Worm (Caenorhabditis elegans) whole organism, L4 larva: ENCODE results near the gene dnj-11.

Source experiments
- F10B5.3 ChIP-seq: sonication (generic microtip); optimal IDR thresholded peaks from 2 replicates; lab custom pipeline; 2016; ENCODE audit warnings: mild to moderate bottlenecking, missing genetic modification characterization, missing compliant biosample characterization
- F26F4.8 ChIP-seq: fragments of 200-800 bp; sonication (Bioruptor generic); conservative IDR thresholded peaks from 2 replicates; pipeline ENCODE4 v1.3.6; 2022; ENCODE audit warnings: missing genetic modification characterization, missing compliant biosample characterization
- T26A8.4 ChIP-seq: fragments of 200-800 bp; sonication (Bioruptor generic); IDR thresholded peaks from 2 replicates; pipeline ENCODE4 v1.3.6; 2022; ENCODE audit warnings: missing genetic modification characterization, missing compliant biosample characterization
- Y48G9A.11 ChIP-seq: fragments of 200-800 bp; sonication (Bioruptor generic); IDR thresholded peaks from 2 replicates; pipeline ENCODE4 v1.3.6; 2022; ENCODE audit warnings: missing genetic modification reagents, missing genetic modification characterization, missing compliant biosample characterization
- aha-1 ChIP-seq: fragments of 150-350 bp; peaks from one replicate; lab custom pipeline; 2014; ENCODE audit warnings: missing biosample characterization, missing genetic modification characterization
- attf-4 ChIP-seq: sonication (generic microtip); optimal IDR thresholded peaks from 3 replicates; lab custom pipeline; 2017; ENCODE audit warnings: missing biosample characterization, missing genetic modification characterization
- ceh-20 ChIP-seq: fragments of 200-800 bp; sonication (Bioruptor generic); IDR thresholded peaks from 2 replicates; pipeline ENCODE4 v1.3.6; 2022; ENCODE audit warnings: missing genetic modification reagents, missing genetic modification characterization, missing compliant biosample characterization
- ceh-62 ChIP-seq: sonication (generic microtip); optimal IDR thresholded peaks from 2 replicates; lab custom pipeline; 2017; ENCODE audit warnings: missing biosample characterization, missing genetic modification characterization
- cey-2 ChIP-seq: sonication (generic microtip); optimal IDR thresholded peaks from 3 replicates; lab custom pipeline; 2017; ENCODE audit warnings: missing genetic modification characterization, mild to moderate bottlenecking, missing compliant biosample characterization, antibody characterized with exemption, borderline replicate concordance; ENCODE audit not compliant: insufficient read depth
- ctbp-1 ChIP-seq: fragments of 200-800 bp; sonication (Bioruptor generic); IDR thresholded peaks from 2 replicates; pipeline ENCODE4 v1.3.6; 2022; ENCODE audit warnings: missing genetic modification reagents, missing genetic modification characterization, missing compliant biosample characterization
- daf-12 ChIP-seq: fragments of 150-350 bp; optimal IDR thresholded peaks from 2 replicates; lab custom pipeline; 2014; ENCODE audit warnings: missing biosample characterization, missing genetic modification reagents, missing genetic modification characterization
- daf-16 ChIP-seq, 3 experiments: sonication (generic microtip); optimal IDR thresholded peaks; 2 replicates each; lab custom pipeline; 2016 to 2017; ENCODE audit warnings: missing genetic modification characterization in 3 of 3, missing genetic modification reagents in 3 of 3, mild to moderate bottlenecking in 2 of 3, missing compliant biosample characterization in 2 of 3, missing biosample characterization in 1 of 3, moderate library complexity in 1 of 3
- daf-19 ChIP-seq: fragments of 200-800 bp; sonication (Bioruptor generic); conservative IDR thresholded peaks from 2 replicates; pipeline ENCODE4 v1.3.6; 2022; ENCODE audit warnings: missing genetic modification characterization, missing compliant biosample characterization
- dmd-6 ChIP-seq: fragments of 200-800 bp; sonication (Bioruptor generic); IDR thresholded peaks from 2 replicates; pipeline ENCODE4 v1.3.6; 2022; ENCODE audit warnings: missing genetic modification reagents, missing genetic modification characterization, missing compliant biosample characterization
- dmd-8 ChIP-seq: fragments of 200-800 bp; sonication (Bioruptor generic); IDR thresholded peaks from 2 replicates; pipeline ENCODE4 v1.3.6; 2022; ENCODE audit warnings: missing genetic modification characterization, missing compliant biosample characterization
- dmd-9 ChIP-seq: fragments of 200-800 bp; sonication (Bioruptor generic); IDR thresholded peaks from 2 replicates; pipeline ENCODE4 v1.3.6; 2022; ENCODE audit warnings: missing genetic modification reagents, missing genetic modification characterization, missing compliant biosample characterization
- dve-1 ChIP-seq: sonication (generic microtip); optimal IDR thresholded peaks from 2 replicates; lab custom pipeline; 2017; ENCODE audit warnings: antibody characterized with exemption, mild to moderate bottlenecking, missing genetic modification characterization, missing compliant biosample characterization; ENCODE audit not compliant: insufficient read depth
- fos-1 ChIP-seq: fragments of 150-350 bp; optimal IDR thresholded peaks from 2 replicates; lab custom pipeline; 2014; ENCODE audit warnings: missing biosample characterization, missing genetic modification characterization
- gei-8 ChIP-seq: fragments of 200-800 bp; sonication (Bioruptor generic); optimal IDR thresholded peaks from 2 replicates; lab custom pipeline; 2018; ENCODE audit warnings: mild to moderate bottlenecking, missing genetic modification characterization, missing compliant biosample characterization
- hlh-11 ChIP-seq: fragments of 200-800 bp; sonication (Bioruptor generic); optimal IDR thresholded peaks from 2 replicates; lab custom pipeline; 2018; ENCODE audit warnings: mild to moderate bottlenecking, missing genetic modification characterization, missing compliant biosample characterization
- hlh-30 ChIP-seq: sonication (generic microtip); optimal IDR thresholded peaks from 2 replicates; lab custom pipeline; 2017; ENCODE audit warnings: antibody characterized with exemption, mild to moderate bottlenecking, missing genetic modification characterization, missing compliant biosample characterization; ENCODE audit not compliant: insufficient read depth
- hmg-1.1 ChIP-seq: fragments of 200-800 bp; sonication (Bioruptor generic); IDR thresholded peaks from 2 replicates; pipeline ENCODE4 v1.3.6; 2022; ENCODE audit warnings: missing genetic modification reagents, missing genetic modification characterization, missing compliant biosample characterization
- lin-13 ChIP-seq: fragments of 150-350 bp; optimal IDR thresholded peaks from 2 replicates; lab custom pipeline; 2014; ENCODE audit warnings: missing biosample characterization, missing genetic modification reagents, missing genetic modification characterization
- lin-15B ChIP-seq: fragments of 150-350 bp; sonication (generic microtip); optimal IDR thresholded peaks from 3 replicates; lab custom pipeline; 2014; ENCODE audit warnings: missing biosample characterization, missing genetic modification characterization
- lsy-2 ChIP-seq, 2 experiments: fragments of 150-350 bp in 1 of 2; sonication (generic microtip) in 1 of 2; optimal IDR thresholded peaks; 2 replicates each; lab custom pipeline; 2014 to 2017; ENCODE audit warnings: missing biosample characterization in 2 of 2, missing genetic modification characterization in 2 of 2
- mdl-1 ChIP-seq, 2 experiments: fragments of 150-350 bp in 1 of 2; sonication (generic microtip) in 1 of 2; optimal IDR thresholded peaks; 2 replicates each; lab custom pipeline; 2014 to 2017; ENCODE audit warnings: missing biosample characterization in 2 of 2, missing genetic modification characterization in 2 of 2
- mep-1 ChIP-seq: fragments of 150-350 bp; sonication (generic microtip); optimal IDR thresholded peaks from 3 replicates; lab custom pipeline; 2014; ENCODE audit warnings: missing biosample characterization, missing genetic modification characterization
- mxl-3 ChIP-seq: fragments of 200-800 bp; sonication (Bioruptor generic); optimal IDR thresholded peaks from 2 replicates; lab custom pipeline; 2018; ENCODE audit warnings: mild to moderate bottlenecking, missing genetic modification characterization, missing compliant biosample characterization
- nhr-28 ChIP-seq: fragments of 150-350 bp; optimal IDR thresholded peaks from 2 replicates; lab custom pipeline; 2014; ENCODE audit warnings: missing biosample characterization, missing genetic modification characterization
- nhr-42 ChIP-seq: fragments of 200-800 bp; sonication (Bioruptor generic); IDR thresholded peaks from 2 replicates; pipeline ENCODE4 v1.3.6; 2022; ENCODE audit warnings: missing genetic modification characterization, missing compliant biosample characterization
- nhr-6 ChIP-seq: fragments of 150-350 bp; optimal IDR thresholded peaks from 2 replicates; lab custom pipeline; 2014; ENCODE audit warnings: missing biosample characterization, missing genetic modification characterization
- pha-4 ChIP-seq, 2 experiments: fragments of 150-350 bp in 1 of 2; fragments of 200-800 bp in 1 of 2; sonication (Bioruptor generic) in 1 of 2; IDR thresholded peaks in 1 of 2; optimal IDR thresholded peaks in 1 of 2; 2 replicates each; pipeline versions ENCODE4 v1.3.6 to Lab custom; 2014 to 2022; ENCODE audit warnings: missing genetic modification characterization in 2 of 2, missing genetic modification reagents in 2 of 2, missing biosample characterization in 1 of 2, missing compliant biosample characterization in 1 of 2
- php-3 ChIP-seq: fragments of 200-800 bp; sonication (Bioruptor generic); IDR thresholded peaks from 2 replicates; pipeline ENCODE4 v1.3.6; 2022; ENCODE audit warnings: missing genetic modification reagents, missing genetic modification characterization, missing compliant biosample characterization
- pqm-1 ChIP-seq: sonication (generic microtip); optimal IDR thresholded peaks from 2 replicates; lab custom pipeline; 2017; ENCODE audit warnings: missing biosample characterization, missing genetic modification characterization
- set-16 ChIP-seq: fragments of 200-800 bp; sonication (Bioruptor generic); IDR thresholded peaks from 2 replicates; pipeline ENCODE4 v1.3.6; 2022; ENCODE audit warnings: missing genetic modification reagents, missing genetic modification characterization, missing compliant biosample characterization
- snpc-1.2 ChIP-seq: fragments of 200-800 bp; sonication (Bioruptor generic); IDR thresholded peaks from 2 replicates; pipeline ENCODE4 v1.3.6; 2022; ENCODE audit warnings: missing genetic modification reagents, missing genetic modification characterization, missing compliant biosample characterization
- tra-1 ChIP-seq: fragments of 200-800 bp; sonication (Bioruptor generic); IDR thresholded peaks from 2 replicates; pipeline ENCODE4 v1.3.6; 2022; ENCODE audit warnings: missing genetic modification reagents, missing genetic modification characterization, missing compliant biosample characterization
- unc-62 ChIP-seq, 3 experiments: fragments of 150-350 bp in 1 of 3; sonication (generic microtip); optimal IDR thresholded peaks in 2 of 3; peaks in 1 of 3; 1 replicate in 1 of 3; 2 replicates in 2 of 3; lab custom pipeline; 2014 to 2017; ENCODE audit warnings: missing biosample characterization in 3 of 3, missing genetic modification characterization in 3 of 3, missing genetic modification reagents in 3 of 3, missing genotype in 1 of 3

dnj-11 gene

DNA sequence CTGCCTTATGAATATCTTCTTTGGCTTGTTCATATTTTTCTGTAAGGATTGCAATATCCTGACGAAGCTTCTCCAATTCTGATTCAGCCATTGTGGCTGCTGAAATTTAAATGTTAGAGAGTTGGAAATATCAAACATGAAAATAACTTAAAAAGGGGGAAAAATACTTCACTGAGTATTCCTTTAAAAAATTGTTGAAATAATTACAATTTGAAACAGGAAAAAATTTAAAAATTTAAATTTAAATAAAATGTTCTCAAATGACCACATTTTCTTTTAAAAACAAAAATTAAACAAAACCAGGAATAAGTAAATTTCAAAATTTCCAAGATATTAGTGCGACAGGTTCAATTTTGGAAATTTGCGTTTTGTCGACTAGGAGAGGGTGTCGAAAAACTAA, 13.4 kb upstream of the dnj-11 start, which contains the start of gene bicd-1:
bicd-1 (minus strand) TSS at position 101 of the 400 bp plus-strand sequence.
- TF ChIP-seq ceh-20 (no peak), unc-62 (GFP tag; optimal IDR thresholded peaks at IDR 0.05 in 1 of 2; lab: Kevin White, UChicago) (no peak), unc-62 (tag; optimal IDR thresholded peaks at IDR 0.05; lab: Kevin White, UChicago) (no peak), dmd-6 (GFP tag; lab: Robert Waterston, UW) (no peak), mdl-1 (tag; optimal IDR thresholded peaks at IDR 0.05; lab: Kevin White, UChicago) (no peak), tra-1 (no peak), daf-12 (tag; lab: Kevin White, UChicago) (no peak), attf-4 (tag; lab: Kevin White, UChicago) (no peak), hmg-1.1 (GFP tag; lab: Robert Waterston, UW) (no peak), F26F4.8 (GFP tag; lab: Robert Waterston, UW) (no peak), dmd-9 (GFP tag; lab: Robert Waterston, UW) (no peak), mep-1 (tag; lab: Kevin White, UChicago) (no peak), nhr-42 (GFP tag; lab: Robert Waterston, UW) (no peak), snpc-1.2 (no peak), aha-1 (tag; lab: Kevin White, UChicago) (no peak), nhr-6 (tag; lab: Kevin White, UChicago) (no peak), Y48G9A.11 (GFP tag; lab: Robert Waterston, UW) (no peak), fos-1 (no peak), ctbp-1 (GFP tag; lab: Robert Waterston, UW) (no peak), cey-2 (tag; lab: Kevin White, UChicago) (no peak), nhr-28 (no peak)

ce11 chrIV:6572655-6573054, 13.0 kb upstream of the dnj-11 start:
- TF ChIP-seq nhr-28 (peak; percentile 10), aha-1 (tag; lab: Kevin White, UChicago) (peak; percentile 42), lin-15B (no peak)

DNA sequence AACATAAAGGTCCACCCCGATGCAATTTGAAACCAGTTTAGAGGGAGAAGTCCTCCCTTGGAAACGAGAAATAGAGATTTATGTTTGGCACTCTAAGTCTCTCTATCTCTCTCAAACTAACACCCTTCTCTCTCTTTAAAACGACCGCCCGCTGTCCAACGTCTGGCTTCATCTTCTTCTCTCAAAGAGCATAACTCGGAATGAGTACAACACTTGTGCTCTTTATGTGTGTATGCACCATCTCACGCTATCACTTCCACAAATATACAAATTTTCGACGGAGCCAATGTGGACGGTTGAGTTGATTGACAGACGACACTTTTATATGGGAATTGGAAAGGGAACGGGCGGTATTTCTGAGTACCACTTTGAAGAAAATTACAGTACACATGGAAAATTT, 11.3 kb upstream of the dnj-11 start:
- TF ChIP-seq aha-1 (tag; lab: Kevin White, UChicago) (peak; percentile 63), nhr-28 (peak; percentile 66), mep-1 (tag; lab: Kevin White, UChicago) (peak; percentile 34), hlh-11 (tag; lab: Kevin White, UChicago) (peak; percentile 70), lin-15B (no peak), T26A8.4 (no peak), mxl-3 (peak; percentile 36), dmd-8 (GFP tag; lab: Robert Waterston, UW) (no peak), pqm-1 (peak; percentile 63), lsy-2 (tag; optimal IDR thresholded peaks at IDR 0.05; lab: Kevin White, UChicago) (peak in 1 of 2 experiments; percentile 13), unc-62 (GFP tag; optimal IDR thresholded peaks at IDR 0.05 in 1 of 2; lab: Kevin White, UChicago) (peak in 1 of 2 experiments; percentile 29), unc-62 (tag; optimal IDR thresholded peaks at IDR 0.05; lab: Kevin White, UChicago) (no peak), daf-19 (GFP tag; lab: Robert Waterston, UW) (0 out of 2 replicates have a peak, but pooled peaks have one; percentile 35), php-3 (0 out of 2 replicates have a peak, but pooled peaks have one; percentile 22), daf-16 (GFP tag; optimal IDR thresholded peaks at IDR 0.05; lab: Kevin White, UChicago) (no peak), daf-16 (tag; optimal IDR thresholded peaks at IDR 0.05; lab: Kevin White, UChicago) (peak; percentile 53), dve-1 (peak; percentile 67), dmd-6 (GFP tag; lab: Robert Waterston, UW) (peak; percentile 67), ceh-62 (no peak), F10B5.3 (no peak)

DNA sequence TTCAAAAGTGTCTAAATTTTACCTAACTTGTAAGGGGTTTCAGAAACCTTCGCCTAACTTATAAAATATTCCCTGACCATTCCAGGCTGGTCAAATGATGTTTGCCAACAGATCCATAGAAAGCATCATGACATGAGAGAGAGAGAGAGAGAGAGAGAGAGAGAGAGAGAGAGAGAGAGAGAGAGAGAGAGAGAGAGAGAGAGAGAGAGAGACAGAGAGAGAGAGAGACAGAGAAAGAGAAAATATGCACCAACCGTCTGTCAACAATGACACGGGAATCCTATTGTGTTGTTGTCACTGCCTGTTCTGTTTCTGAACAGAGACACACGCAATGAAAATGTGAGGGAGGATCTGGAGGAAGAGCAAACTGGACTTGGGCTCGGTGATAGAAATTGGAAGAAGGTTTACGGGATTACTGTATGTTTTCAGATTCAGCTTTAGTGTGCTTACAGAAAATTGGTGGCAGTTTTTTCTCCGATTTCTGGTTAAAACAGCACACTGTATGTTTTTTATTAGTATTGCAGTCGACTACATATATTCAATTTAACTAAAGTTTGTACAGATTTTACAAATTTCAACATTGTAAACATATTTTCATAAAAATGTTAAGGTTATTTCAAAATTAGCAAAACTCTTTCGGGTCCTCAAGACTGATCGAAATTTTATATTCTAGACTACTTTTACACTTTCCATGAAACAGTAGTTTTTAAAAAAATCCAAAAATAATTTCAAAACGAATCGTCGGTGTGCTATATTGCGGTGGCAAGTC, 9.5 kb upstream of the dnj-11 start:
- TF ChIP-seq hlh-11 (tag; lab: Kevin White, UChicago): peak; percentile 52
- no peak for TF ChIP-seq hmg-1.1 (GFP tag; lab: Robert Waterston, UW)
- peak; percentile 73; the same call in 1 of the 2 replicates for TF ChIP-seq set-16 (GFP tag; lab: Robert Waterston, UW)
- no peak for TF ChIP-seq lin-13 (GFP tag; lab: Kevin White, UChicago)
- TF ChIP-seq fos-1: no peak
- no peak for TF ChIP-seq gei-8
- TF ChIP-seq daf-16 (GFP tag; optimal IDR thresholded peaks at IDR 0.05; lab: Kevin White, UChicago): no peak
- TF ChIP-seq daf-16 (tag; optimal IDR thresholded peaks at IDR 0.05; lab: Kevin White, UChicago): peak; percentile 74
- peak; percentile 85 for TF ChIP-seq dve-1
- TF ChIP-seq T26A8.4: 0 out of 2 replicates have a peak, but pooled peaks have one; percentile 42
- TF ChIP-seq mxl-3: peak; percentile 28
- TF ChIP-seq hlh-30: peak; percentile 46
- TF ChIP-seq pha-4 (GFP tag; IDR thresholded peaks at IDR 0.05; lab: Robert Waterston, UW): no peak; the same call in 1 of the 2 replicates
- TF ChIP-seq pha-4 (tag; optimal IDR thresholded peaks at IDR 0.05; lab: Kevin White, UChicago): peak; percentile 68
- peak; percentile 34 for TF ChIP-seq nhr-28
- peak in 1 of 2 experiments; percentile 55 for TF ChIP-seq unc-62 (GFP tag; optimal IDR thresholded peaks at IDR 0.05 in 1 of 2; lab: Kevin White, UChicago)
- TF ChIP-seq unc-62 (tag; optimal IDR thresholded peaks at IDR 0.05; lab: Kevin White, UChicago): no peak
- TF ChIP-seq mep-1 (tag; lab: Kevin White, UChicago): peak; percentile 42
- peak; percentile 69 for TF ChIP-seq aha-1 (tag; lab: Kevin White, UChicago)
